Fruit fly (Drosophila melanogaster): ENCODE data around the gene Spn.

Spn gene

dm6 chr3L:2552116-2552843 lies 1.8 kb downstream of the Spn start (continued):
- TF ChIP-seq tap (tag; optimal IDR thresholded peaks at IDR 0.05) (peak; percentile 69), CG10147 (GFP tag; optimal IDR thresholded peaks at IDR 0.05) (peak; percentile 30), Nf-YC (tag; optimal IDR thresholded peaks at IDR 0.05) (no peak), slbo (GFP tag; IDR thresholded peaks at IDR 0.05) (peak; percentile 55; the same call in 1 of the 2 replicates), sqz (GFP tag; optimal IDR thresholded peaks at IDR 0.05) (peak; percentile 5), exex (tag; optimal IDR thresholded peaks at IDR 0.05) (no peak), CG9609 (GFP tag; optimal IDR thresholded peaks at IDR 0.05) (peak; percentile 15), sd (tag; optimal IDR thresholded peaks at IDR 0.05) (peak; percentile 26), CG15269 (tag; optimal IDR thresholded peaks at IDR 0.05) (peak; percentile 69), Scr (GFP tag; IDR thresholded peaks at IDR 0.05; ENCODE audit: partially characterized antibody) (no peak), lmd (GFP tag; IDR thresholded peaks at IDR 0.05) (peak; percentile 44; the same call in 1 of the 2 replicates), CG10267 (tag; optimal IDR thresholded peaks at IDR 0.05) (peak; percentile 78), CG17829 (tag; optimal IDR thresholded peaks at IDR 0.05) (peak; percentile 82), CG8359 (GFP tag; optimal IDR thresholded peaks at IDR 0.05; ENCODE audit: borderline replicate concordance) (peak; percentile 5), sob (GFP tag; IDR thresholded peaks at IDR 0.05) (peak; percentile 61; the same call in 1 of the 2 replicates), zf30C (GFP tag; optimal IDR thresholded peaks at IDR 0.05) (peak; percentile 69), ase (GFP tag; IDR thresholded peaks at IDR 0.05) (peak; percentile 54; the same call in 2 of the 3 replicates), CG34224 (GFP tag; IDR thresholded peaks at IDR 0.05; ENCODE audit: partially characterized antibody) (no peak), CG11695 (GFP tag; IDR thresholded peaks at IDR 0.05) (peak; percentile 46; the same call in 1 of the 3 replicates), Pdp1 (GFP tag; optimal IDR thresholded peaks at IDR 0.05) (peak; percentile 29 to 59), CG2120 (GFP tag; optimal IDR thresholded peaks at IDR 0.05) (peak; percentile 53), caup (GFP tag; optimal IDR thresholded peaks at IDR 0.05; ENCODE audit: severe bottlenecking) (peak; percentile 47), Deaf1 (tag; optimal IDR thresholded peaks at IDR 0.05) (peak; percentile 30), vvl (GFP tag; IDR thresholded peaks at IDR 0.05) (peak; percentile 70), CG17359 (tag; optimal IDR thresholded peaks at IDR 0.05) (peak; percentile 72), dm (GFP tag; optimal IDR thresholded peaks at IDR 0.05) (peak; percentile 49), oc (tag; optimal IDR thresholded peaks at IDR 0.05) (peak; percentile 64), CG8924 (tag; optimal IDR thresholded peaks at IDR 0.05) (peak; percentile 69), CG16815 (GFP tag; optimal IDR thresholded peaks at IDR 0.05) (peak; percentile 48), D (optimal IDR thresholded peaks at IDR 0.05) (no peak), D (GFP tag; optimal IDR thresholded peaks at IDR 0.05) (peak; percentile 79), CG14667 (GFP tag; IDR thresholded peaks at IDR 0.05) (no peak), dati (GFP tag; IDR thresholded peaks at IDR 0.05) (peak; percentile 11; the same call in 1 of the 2 replicates), cwo (GFP tag; optimal IDR thresholded peaks at IDR 0.05) (peak; percentile 30), CG10209 (GFP tag; optimal IDR thresholded peaks at IDR 0.05) (peak; percentile 69), CG17802 (tag; optimal IDR thresholded peaks at IDR 0.05) (peak; percentile 19), CG1603 (tag; optimal IDR thresholded peaks at IDR 0.05) (peak; percentile 73), repo (GFP tag; optimal IDR thresholded peaks at IDR 0.05) (peak; percentile 51), CG10959 (GFP tag; IDR thresholded peaks at IDR 0.05) (peak; percentile 56; the same call in 1 of the 2 replicates), ind (GFP tag; optimal IDR thresholded peaks at IDR 0.05) (peak; percentile 48), CG10366 (GFP tag; IDR thresholded peaks at IDR 0.05) (peak; percentile 58), CG18599 (GFP tag; optimal IDR thresholded peaks at IDR 0.05) (peak; percentile 76), CG9215 (GFP tag; IDR thresholded peaks at IDR 0.05) (no peak), vnd (GFP tag; IDR thresholded peaks at IDR 0.05; ENCODE audit: partially characterized antibody) (no peak), CG17568 (GFP tag; optimal IDR thresholded peaks at IDR 0.05) (peak; percentile 30), CG17186 (GFP tag; optimal IDR thresholded peaks at IDR 0.05) (peak; percentile 20), CG31224 (GFP tag; IDR thresholded peaks at IDR 0.05) (no peak), CG7372 (GFP tag; IDR thresholded peaks at IDR 0.05) (0 out of 2 replicates have a peak, but pooled peaks have one; percentile 29)
